Worm (Caenorhabditis elegans): ENCODE results near the gene Y51H4A.938.

DNA sequence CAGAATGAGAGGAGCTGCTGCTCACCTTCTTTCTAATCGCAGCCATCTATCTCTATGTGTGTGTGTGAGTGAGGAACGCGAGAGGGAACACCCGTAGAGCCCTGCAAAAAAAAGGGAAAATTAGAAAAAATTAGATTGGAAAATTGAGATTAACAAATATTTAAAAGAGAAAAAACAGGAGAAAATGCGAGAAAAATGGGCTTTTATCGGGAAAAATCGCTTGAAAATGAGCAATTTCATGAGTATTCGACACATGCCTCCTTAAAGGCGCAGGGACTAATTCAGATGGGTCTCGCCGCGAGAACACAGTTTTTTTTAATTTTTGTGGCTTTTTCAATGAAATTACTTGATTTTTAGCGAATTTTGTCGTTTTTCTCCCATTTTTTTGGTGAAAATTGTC, 7.9 kb downstream of the Y51H4A.938 start, which contains the start of gene rho-1:
- TF ChIP-seq gmeb-2 (tag; optimal IDR thresholded peaks at IDR 0.05) (no peak), mec-3 (tag; optimal IDR thresholded peaks at IDR 0.05; ENCODE audit: borderline replicate concordance) (no peak), nhr-232 (tag; optimal IDR thresholded peaks at IDR 0.05) (no peak), rnt-1 (tag; optimal IDR thresholded peaks at IDR 0.05) (no peak), ama-1 (optimal IDR thresholded peaks at IDR 0.05) (no peak), ets-4 (tag; optimal IDR thresholded peaks at IDR 0.05) (no peak), unc-55 (GFP tag; optimal IDR thresholded peaks at IDR 0.05) (no peak), madf-2 (tag; optimal IDR thresholded peaks at IDR 0.05) (no peak), dmd-4 (tag; optimal IDR thresholded peaks at IDR 0.05; ENCODE audit: borderline replicate concordance) (no peak), lim-6 (tag; optimal IDR thresholded peaks at IDR 0.05) (no peak), nhr-11 (tag; optimal IDR thresholded peaks at IDR 0.05) (no peak)
